Fruit fly (Drosophila melanogaster): ENCODE results near the gene mora.

DNA sequence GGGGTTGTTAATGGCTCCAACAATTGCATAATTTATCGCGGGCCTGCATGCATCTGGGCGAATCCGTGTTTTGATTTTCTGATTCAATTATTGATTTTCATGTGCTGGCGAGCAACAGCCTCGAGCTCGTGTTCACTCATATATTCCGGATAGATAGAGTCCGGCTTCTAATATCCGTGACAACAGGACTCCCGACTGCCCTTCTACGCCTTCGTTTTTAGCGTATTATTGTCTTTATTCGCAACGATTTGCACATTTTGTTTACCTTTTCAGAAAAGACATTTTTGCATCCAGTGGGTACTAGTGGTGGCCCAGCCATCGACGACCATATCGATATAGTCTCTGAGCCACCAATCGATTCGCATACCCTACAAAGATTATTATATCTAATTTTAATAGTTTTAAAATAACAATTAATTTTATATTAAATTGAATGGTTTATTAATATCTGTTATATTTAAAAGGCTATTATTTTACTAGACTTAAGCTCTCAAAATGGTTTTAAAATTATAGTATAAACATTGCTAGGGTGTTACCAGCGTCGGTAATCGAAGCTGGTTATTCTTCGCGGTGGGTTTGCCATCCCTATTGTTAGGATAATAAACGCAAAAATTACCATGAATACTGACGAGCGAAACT is 24.9 kb upstream of the mora start, which contains the start of the genes Myo95E and TBC1d7:
- TF ChIP-seq Sin3A (optimal IDR thresholded peaks at IDR 0.05) (no peak), insv (optimal IDR thresholded peaks at IDR 0.05) (no peak), h (optimal IDR thresholded peaks at IDR 0.05) (no peak)

All from Kc167 (cell line).